Fruit fly (Drosophila melanogaster): ENCODE results near the gene AsnS.

Gene AsnS

dm6 chr3L:21130839-21131410 is 42.0 kb upstream of the AsnS start, which contains the start of gene ko (continued):
- no peak for TF ChIP-seq ab (GFP tag; optimal IDR thresholded peaks at IDR 0.05)
- no peak for TF ChIP-seq Dip3 (GFP tag; optimal IDR thresholded peaks at IDR 0.05)
- TF ChIP-seq slp2 (GFP tag; optimal IDR thresholded peaks at IDR 0.05): no peak
- no peak for TF ChIP-seq CG1647 (GFP tag; optimal IDR thresholded peaks at IDR 0.05)
- no peak for TF ChIP-seq nerfin-2 (GFP tag; IDR thresholded peaks at IDR 0.05; ENCODE audit: partially characterized antibody)
- peak; percentile 59 for TF ChIP-seq CG6254 (GFP tag; optimal IDR thresholded peaks at IDR 0.05)
- peak; percentile 16 for TF ChIP-seq CG8290 (GFP tag; optimal IDR thresholded peaks at IDR 0.05)
- peak in 1 of 2 experiments; percentile 38 for TF ChIP-seq CG8290 (tag; optimal IDR thresholded peaks at IDR 0.05)
- TF ChIP-seq PHDP (tag; optimal IDR thresholded peaks at IDR 0.05): peak; percentile 40
- no peak for TF ChIP-seq CG6272 (GFP tag; IDR thresholded peaks at IDR 0.05)
- no peak for TF ChIP-seq Mad (GFP tag; optimal IDR thresholded peaks at IDR 0.05)
- peak; percentile 65 for TF ChIP-seq HHEX (GFP tag; optimal IDR thresholded peaks at IDR 0.05)
- TF ChIP-seq Atf6 (GFP tag; IDR thresholded peaks at IDR 0.05): no peak; the same call in 1 of the 2 replicates
- peak; percentile 77 for TF ChIP-seq ATbp (GFP tag; optimal IDR thresholded peaks at IDR 0.05)
- TF ChIP-seq ac (GFP tag; optimal IDR thresholded peaks at IDR 0.05): peak; percentile 9
- no peak for TF ChIP-seq croc (GFP tag; conservative IDR thresholded peaks at IDR 0.05)
- TF ChIP-seq CG3407 (GFP tag; optimal IDR thresholded peaks at IDR 0.05): peak; percentile 49
- no peak for TF ChIP-seq trem (tag; optimal IDR thresholded peaks at IDR 0.05)
- TF ChIP-seq tx (GFP tag; optimal IDR thresholded peaks at IDR 0.05): no peak
- 0 out of 3 replicates have a peak, but pooled peaks have one; percentile 36 for TF ChIP-seq zfh1 (GFP tag; IDR thresholded peaks at IDR 0.05)
- TF ChIP-seq CG15514 (GFP tag; optimal IDR thresholded peaks at IDR 0.05): no peak
- TF ChIP-seq CG1529 (GFP tag; optimal IDR thresholded peaks at IDR 0.05): peak; percentile 64
- TF ChIP-seq vvl (GFP tag; IDR thresholded peaks at IDR 0.05): peak; percentile 79
- TF ChIP-seq CG5180 (GFP tag; optimal IDR thresholded peaks at IDR 0.05): peak; percentile 99
- peak; percentile 19 for TF ChIP-seq bab2 (GFP tag; optimal IDR thresholded peaks at IDR 0.05)
- no peak for TF ChIP-seq CG18476 (GFP tag; optimal IDR thresholded peaks at IDR 0.05)
- no peak for TF ChIP-seq ttk (GFP tag; IDR thresholded peaks at IDR 0.05)
- TF ChIP-seq bbx (GFP tag; IDR thresholded peaks at IDR 0.05; ENCODE audit: partially characterized antibody): peak; percentile 18; the same call in 1 of the 2 replicates
- TF ChIP-seq CG3995 (GFP tag; optimal IDR thresholded peaks at IDR 0.05): no peak
- peak; percentile 19 for TF ChIP-seq CG33213 (GFP tag; optimal IDR thresholded peaks at IDR 0.05)
- TF ChIP-seq CG3163 (GFP tag; optimal IDR thresholded peaks at IDR 0.05): peak; percentile 6
- TF ChIP-seq CG9609 (GFP tag; optimal IDR thresholded peaks at IDR 0.05): no peak
- peak; percentile 9 for TF ChIP-seq CG13123 (GFP tag; optimal IDR thresholded peaks at IDR 0.05)
- TF ChIP-seq Hr51 (GFP tag; optimal IDR thresholded peaks at IDR 0.05): no peak
- peak; percentile 76 for TF ChIP-seq Med (GFP tag)
- TF ChIP-seq CG17829 (tag; optimal IDR thresholded peaks at IDR 0.05): peak; percentile 25
- TF ChIP-seq CG5245 (GFP tag; optimal IDR thresholded peaks at IDR 0.05): no peak
- peak; percentile 52 for TF ChIP-seq CG1603 (tag; optimal IDR thresholded peaks at IDR 0.05)
- TF ChIP-seq gcm2 (GFP tag; optimal IDR thresholded peaks at IDR 0.05): no peak
- TF ChIP-seq sna (GFP tag; IDR thresholded peaks at IDR 0.05; ENCODE audit: partially characterized antibody): no peak
- TF ChIP-seq gsb-n (tag; optimal IDR thresholded peaks at IDR 0.05): peak; percentile 51
- no peak for TF ChIP-seq Ets65A (GFP tag)
- no peak for TF ChIP-seq CG7745 (tag; optimal IDR thresholded peaks at IDR 0.05)
- peak; percentile 48 for TF ChIP-seq CG1233 (GFP tag; optimal IDR thresholded peaks at IDR 0.05)
- peak; percentile 21 for TF ChIP-seq CG15011 (GFP tag; optimal IDR thresholded peaks at IDR 0.05)
- no peak for TF ChIP-seq HLH54F (GFP tag; optimal IDR thresholded peaks at IDR 0.05)
- no peak for TF ChIP-seq hkb (optimal IDR thresholded peaks at IDR 0.05)
- TF ChIP-seq hkb (GFP tag; IDR thresholded peaks at IDR 0.05): peak; percentile 62; the same call in 1 of the 2 replicates
- peak; percentile 23 for TF ChIP-seq CG12236 (GFP tag; optimal IDR thresholded peaks at IDR 0.05)
- TF ChIP-seq jigr1 (GFP tag; IDR thresholded peaks at IDR 0.05): no peak
- TF ChIP-seq CG31388 (GFP tag; optimal IDR thresholded peaks at IDR 0.05): no peak
